Fruit fly (Drosophila melanogaster) whole organism, embryonic: ENCODE measurements around the gene mTerf3.

Experiments used
- ATbp ChIP-seq: fragments of 200-800 bp; sonication (Bioruptor generic); optimal IDR thresholded peaks from 2 replicates; lab custom pipeline; 2017; ENCODE audit warnings: missing biosample characterization, mild to moderate bottlenecking, missing genetic modification characterization, missing genetic modification reagents
- Abd-B ChIP-seq: fragments of 200-800 bp; sonication (Bioruptor generic); optimal IDR thresholded peaks from 2 replicates; lab custom pipeline; 2018; ENCODE audit warnings: missing biosample characterization, mild to moderate bottlenecking, missing genetic modification characterization, moderate library complexity
- Blimp-1 ChIP-seq: fragments of 200-800 bp; sonication (Bioruptor generic); optimal IDR thresholded peaks from 3 replicates; lab custom pipeline; 2018; ENCODE audit warnings: missing biosample characterization, missing genetic modification characterization, mild to moderate bottlenecking, moderate library complexity, missing genetic modification reagents
- Bteb2 ChIP-seq: fragments of 200-800 bp; sonication (Bioruptor generic); optimal IDR thresholded peaks from 2 replicates; lab custom pipeline; 2016; ENCODE audit warnings: missing biosample characterization, missing genetic modification characterization
- CG10209 ChIP-seq: fragments of 200-800 bp; sonication (Bioruptor generic); optimal IDR thresholded peaks from 3 replicates; lab custom pipeline; 2017; ENCODE audit warnings: missing biosample characterization, mild to moderate bottlenecking, missing genetic modification characterization, missing genetic modification reagents
- CG10654 ChIP-seq: fragments of 200-800 bp; sonication (Bioruptor generic); optimal IDR thresholded peaks from 2 replicates; lab custom pipeline; 2016; ENCODE audit warnings: missing biosample characterization, missing genetic modification characterization
- CG11695 ChIP-seq: fragments of 200-800 bp; sonication (Bioruptor generic); IDR thresholded peaks from 3 replicates; pipeline ENCODE4 v1.3.6; 2022; ENCODE audit warnings: missing biosample characterization, missing genetic modification characterization
- CG12104 ChIP-seq: fragments of 200-800 bp; sonication (Bioruptor generic); optimal IDR thresholded peaks from 3 replicates; lab custom pipeline; 2016; ENCODE audit warnings: missing biosample characterization, missing genetic modification characterization
- CG1233 ChIP-seq: fragments of 200-800 bp; sonication (Bioruptor generic); optimal IDR thresholded peaks from 4 replicates; lab custom pipeline; 2018; ENCODE audit warnings: missing biosample characterization, mild to moderate bottlenecking, missing genetic modification characterization
- CG12942 ChIP-seq: fragments of 200-800 bp; sonication (Bioruptor generic); optimal IDR thresholded peaks from 3 replicates; lab custom pipeline; 2016; ENCODE audit warnings: missing biosample characterization, missing genetic modification characterization
- CG1647 ChIP-seq: fragments of 200-800 bp; sonication (Bioruptor generic); optimal IDR thresholded peaks from 3 replicates; lab custom pipeline; 2016; ENCODE audit warnings: missing biosample characterization, missing genetic modification characterization
- CG18262 ChIP-seq: fragments of 200-800 bp; optimal IDR thresholded peaks from 3 replicates; lab custom pipeline; 2019; ENCODE audit warnings: missing biosample characterization, mild to moderate bottlenecking, missing genetic modification characterization, moderate library complexity
- CG30020 ChIP-seq: fragments of 200-800 bp; optimal IDR thresholded peaks from 2 replicates; lab custom pipeline; 2019; ENCODE audit warnings: missing biosample characterization, mild to moderate bottlenecking, missing genetic modification characterization, moderate library complexity
- CG3281 ChIP-seq: fragments of 200-800 bp; sonication (Bioruptor generic); optimal IDR thresholded peaks from 3 replicates; lab custom pipeline; 2017; ENCODE audit warnings: missing biosample characterization, mild to moderate bottlenecking, missing genetic modification characterization
- CG3847 ChIP-seq: fragments of 200-800 bp; sonication (Bioruptor generic); IDR thresholded peaks from 2 replicates; pipeline ENCODE4 v1.3.6; 2022; ENCODE audit warnings: missing biosample characterization, missing genetic modification characterization
- CG3995 ChIP-seq: fragments of 200-800 bp; sonication (Bioruptor generic); optimal IDR thresholded peaks from 3 replicates; lab custom pipeline; 2016; ENCODE audit warnings: missing biosample characterization, missing genetic modification characterization
- CG4404 ChIP-seq: fragments of 200-800 bp; sonication (Bioruptor generic); IDR thresholded peaks from 2 replicates; pipeline ENCODE4 v1.3.6; 2022; ENCODE audit warnings: missing biosample characterization, missing genetic modification characterization
- CG5953 ChIP-seq: fragments of 200-800 bp; sonication (Bioruptor generic); IDR thresholded peaks from 2 replicates; pipeline ENCODE4 v1.3.6; 2022; ENCODE audit warnings: missing biosample characterization, missing genetic modification characterization
- CG7372 ChIP-seq: fragments of 200-800 bp; sonication (Bioruptor generic); IDR thresholded peaks from 2 replicates; pipeline ENCODE4 v1.3.6; 2022; ENCODE audit warnings: missing biosample characterization, missing genetic modification characterization
- CG7963 ChIP-seq: fragments of 200-800 bp; sonication (Bioruptor generic); IDR thresholded peaks from 3 replicates; pipeline ENCODE4 v1.3.6; 2022; ENCODE audit warnings: missing biosample characterization, missing genetic modification characterization; ENCODE audit not compliant: partially characterized antibody
- CG7987 ChIP-seq: fragments of 200-800 bp; sonication (Bioruptor generic); optimal IDR thresholded peaks from 2 replicates; lab custom pipeline; 2018; ENCODE audit warnings: missing biosample characterization, mild to moderate bottlenecking, missing genetic modification characterization, moderate library complexity
- CG8388 ChIP-seq: fragments of 200-800 bp; sonication (Bioruptor generic); optimal IDR thresholded peaks from 2 replicates; lab custom pipeline; 2019; ENCODE audit warnings: missing biosample characterization, mild to moderate bottlenecking, missing genetic modification characterization, moderate library complexity
- CoRest ChIP-seq: fragments of 200-800 bp; sonication (Bioruptor generic); optimal IDR thresholded peaks from 3 replicates; lab custom pipeline; 2018; ENCODE audit warnings: missing biosample characterization, mild to moderate bottlenecking, missing genetic modification characterization, moderate library complexity
- D19B ChIP-seq: fragments of 200-800 bp; sonication (Bioruptor generic); optimal IDR thresholded peaks from 2 replicates; lab custom pipeline; 2017; ENCODE audit warnings: missing biosample characterization, mild to moderate bottlenecking, missing genetic modification characterization
- Dll ChIP-seq: fragments of 200-800 bp; sonication (Bioruptor generic); IDR thresholded peaks from 4 replicates; pipeline ENCODE4 v1.3.6; 2022; ENCODE audit warnings: missing biosample characterization, missing genetic modification characterization; ENCODE audit not compliant: partially characterized antibody
- Doc3 ChIP-seq: fragments of 200-800 bp; sonication (Bioruptor generic); IDR thresholded peaks from 3 replicates; pipeline ENCODE4 v1.3.6; 2022; ENCODE audit warnings: missing biosample characterization, missing genetic modification characterization; ENCODE audit not compliant: partially characterized antibody
- HLH4C ChIP-seq: fragments of 200-800 bp; sonication (Bioruptor generic); IDR thresholded peaks from 3 replicates; pipeline ENCODE4 v1.3.6; 2022; ENCODE audit warnings: missing biosample characterization, missing genetic modification characterization; ENCODE audit not compliant: partially characterized antibody
- HmgD ChIP-seq: fragments of 200-800 bp; sonication (Bioruptor generic); optimal IDR thresholded peaks from 3 replicates; lab custom pipeline; 2016; ENCODE audit warnings: missing biosample characterization, missing genetic modification characterization
- Hr3 ChIP-seq: fragments of 200-800 bp; sonication (Bioruptor generic); optimal IDR thresholded peaks from 3 replicates; lab custom pipeline; 2016; ENCODE audit warnings: missing biosample characterization, missing genetic modification characterization
- Mrtf ChIP-seq: fragments of 200-800 bp; sonication (Bioruptor generic); IDR thresholded peaks from 3 replicates; pipeline ENCODE4 v1.3.6; 2022; ENCODE audit warnings: missing biosample characterization, missing genetic modification characterization
- Myb ChIP-seq: fragments of 200-800 bp; sonication (Bioruptor generic); optimal IDR thresholded peaks from 2 replicates; lab custom pipeline; 2016; ENCODE audit warnings: missing biosample characterization, missing genetic modification characterization
- NC2α ChIP-seq: fragments of 200-800 bp; sonication (Bioruptor generic); optimal IDR thresholded peaks from 2 replicates; lab custom pipeline; 2016; ENCODE audit warnings: missing biosample characterization, missing genetic modification characterization
- NFAT ChIP-seq: fragments of 200-800 bp; sonication (Bioruptor generic); IDR thresholded peaks from 2 replicates; pipeline ENCODE4 v1.3.6; 2022; ENCODE audit warnings: missing biosample characterization, missing genetic modification characterization
- Nf-YB ChIP-seq: fragments of 200-800 bp; sonication (Bioruptor generic); optimal IDR thresholded peaks from 3 replicates; lab custom pipeline; 2019; ENCODE audit warnings: missing biosample characterization, mild to moderate bottlenecking, missing genetic modification characterization, moderate library complexity
- Nf-YC ChIP-seq: fragments of 200-800 bp; optimal IDR thresholded peaks from 3 replicates; lab custom pipeline; 2019; ENCODE audit warnings: missing biosample characterization, mild to moderate bottlenecking, missing genetic modification characterization, moderate library complexity
- Vsx1 ChIP-seq: fragments of 200-800 bp; sonication (Bioruptor generic); optimal IDR thresholded peaks from 2 replicates; lab custom pipeline; 2017; ENCODE audit warnings: missing biosample characterization, mild to moderate bottlenecking, missing genetic modification characterization, missing genetic modification reagents
- Xrp1 ChIP-seq: fragments of 200-800 bp; sonication (Bioruptor generic); IDR thresholded peaks from 2 replicates; pipeline ENCODE4 v1.3.6; 2022; ENCODE audit warnings: missing biosample characterization, missing genetic modification characterization
- cato ChIP-seq: fragments of 200-800 bp; sonication (Bioruptor generic); optimal IDR thresholded peaks from 2 replicates; lab custom pipeline; 2016; ENCODE audit warnings: missing biosample characterization, missing genetic modification characterization, borderline replicate concordance
- dmrt99B ChIP-seq: fragments of 200-800 bp; sonication (Bioruptor generic); optimal IDR thresholded peaks from 2 replicates; lab custom pipeline; 2018; ENCODE audit warnings: missing biosample characterization, mild to moderate bottlenecking, missing genetic modification characterization, moderate library complexity
- dpn ChIP-seq, 2 experiments: fragments of 200-800 bp; sonication (Bioruptor generic); optimal IDR thresholded peaks; 3 replicates each; lab custom pipeline; 2016; ENCODE audit warnings: missing biosample characterization in 2 of 2, missing genetic modification characterization in 2 of 2
- ewg ChIP-seq: fragments of 200-800 bp; sonication (Bioruptor generic); optimal IDR thresholded peaks from 3 replicates; lab custom pipeline; 2017; ENCODE audit warnings: mild to moderate bottlenecking, missing biosample characterization, missing genetic modification reagents, missing genetic modification characterization
- gsb ChIP-seq: fragments of 200-800 bp; sonication (Bioruptor generic); IDR thresholded peaks from 2 replicates; pipeline ENCODE4 v1.3.6; 2022; ENCODE audit warnings: missing biosample characterization, missing genetic modification characterization
- klu ChIP-seq: fragments of 200-800 bp; sonication (Bioruptor generic); IDR thresholded peaks from 2 replicates; pipeline ENCODE4 v1.3.6; 2022; ENCODE audit warnings: missing biosample characterization, missing genetic modification characterization
- mirr ChIP-seq: fragments of 200-800 bp; sonication (Bioruptor generic); optimal IDR thresholded peaks from 3 replicates; lab custom pipeline; 2018; ENCODE audit warnings: missing biosample characterization, mild to moderate bottlenecking, missing genetic modification characterization
- nerfin-2 ChIP-seq: fragments of 200-800 bp; sonication (Bioruptor generic); IDR thresholded peaks from 2 replicates; pipeline ENCODE4 v1.3.6; 2022; ENCODE audit warnings: missing biosample characterization, missing genetic modification characterization; ENCODE audit not compliant: partially characterized antibody
- salm ChIP-seq: fragments of 200-800 bp; sonication (Bioruptor generic); optimal IDR thresholded peaks from 2 replicates; lab custom pipeline; 2018; ENCODE audit warnings: missing biosample characterization, mild to moderate bottlenecking, missing genetic modification characterization
- seq ChIP-seq: fragments of 200-800 bp; sonication (Bioruptor generic); IDR thresholded peaks from 2 replicates; pipeline ENCODE4 v1.3.6; 2022; ENCODE audit warnings: missing biosample characterization, missing genetic modification characterization
- sim ChIP-seq: fragments of 200-800 bp; sonication (Bioruptor generic); IDR thresholded peaks from 2 replicates; pipeline ENCODE4 v1.3.6; 2022; ENCODE audit warnings: missing biosample characterization, missing genetic modification characterization

mTerf3 gene

dm6 chr3L:20473021-20473799 is 47.4 kb downstream of the mTerf3 start, which contains the start of the genes CG32428 and CG5969 (continued):
- TF ChIP-seq CG4404 (GFP tag; lab: Robert Waterston, UW) (peak; percentile 12; the same call in 1 of the 2 replicates), cato (GFP tag; lab: Kevin White, UChicago) (no peak), CG30020 (peak; percentile 65), gsb (GFP tag; lab: Robert Waterston, UW) (0 out of 2 replicates have a peak, but pooled peaks have one; percentile 23), CG18262 (peak; percentile 54), Mrtf (no peak; the same call in 2 of the 3 replicates), Nf-YC (tag; lab: Kevin White, UChicago) (peak; percentile 73), CG7372 (GFP tag; lab: Robert Waterston, UW) (peak; percentile 45; the same call in 1 of the 2 replicates), ATbp (no peak), dmrt99B (tag; lab: Kevin White, UChicago) (peak; percentile 54), NFAT (GFP tag; lab: Robert Waterston, UW) (peak; percentile 71), HmgD (GFP tag; lab: Kevin White, UChicago) (no peak), CG10654 (GFP tag; lab: Kevin White, UChicago) (no peak), nerfin-2 (GFP tag; lab: Robert Waterston, UW) (no peak), Nf-YB (GFP tag; lab: Kevin White, UChicago) (peak; percentile 58), mirr (GFP tag; lab: Kevin White, UChicago) (peak; percentile 29), Abd-B (GFP tag; lab: Kevin White, UChicago) (peak; percentile 65), CG1647 (GFP tag; lab: Kevin White, UChicago) (no peak), ewg (peak; percentile 36), CG3995 (GFP tag; lab: Kevin White, UChicago) (peak; percentile 95), klu (no peak), CG1233 (peak; percentile 46), CG7963 (GFP tag; lab: Robert Waterston, UW) (no peak), CG5953 (GFP tag; lab: Robert Waterston, UW) (no peak), CG8388 (GFP tag; lab: Kevin White, UChicago) (peak; percentile 21), CG11695 (GFP tag; lab: Robert Waterston, UW) (no peak; the same call in 2 of the 3 replicates), CG12104 (GFP tag; lab: Kevin White, UChicago) (peak; percentile 55), CoRest (tag; lab: Kevin White, UChicago) (peak; percentile 79), CG12942 (GFP tag; lab: Kevin White, UChicago) (peak; percentile 16), Dll (GFP tag; lab: Robert Waterston, UW) (no peak), sim (GFP tag; lab: Robert Waterston, UW) (no peak), CG3847 (GFP tag; lab: Robert Waterston, UW) (peak; percentile 71), HLH4C (GFP tag; lab: Robert Waterston, UW) (0 out of 3 replicates have a peak, but pooled peaks have one; percentile 8), Doc3 (GFP tag; lab: Robert Waterston, UW) (no peak), Blimp-1 (peak; percentile 26), Vsx1 (GFP tag; lab: Kevin White, UChicago) (no peak), CG10209 (GFP tag; lab: Kevin White, UChicago) (peak; percentile 70), CG3281 (GFP tag; lab: Kevin White, UChicago) (peak; percentile 63), Hr3 (GFP tag; lab: Kevin White, UChicago) (peak; percentile 53), seq (no peak), Myb (GFP tag; lab: Kevin White, UChicago) (no peak), salm (tag; lab: Kevin White, UChicago) (no peak), Bteb2 (GFP tag; lab: Kevin White, UChicago) (no peak), dpn (GFP tag; optimal IDR thresholded peaks at IDR 0.05; lab: Kevin White, UChicago) (peak; percentile 47 to 59), Xrp1 (GFP tag; lab: Robert Waterston, UW) (peak; percentile 44; the same call in 1 of the 2 replicates), CG7987 (GFP tag; lab: Kevin White, UChicago) (peak; percentile 12), NC2α (GFP tag; lab: Kevin White, UChicago) (no peak), D19B (GFP tag; lab: Kevin White, UChicago) (peak; percentile 24)
